Worm (Caenorhabditis elegans): ENCODE measurements around the gene asna-1.

asna-1 gene

DNA sequence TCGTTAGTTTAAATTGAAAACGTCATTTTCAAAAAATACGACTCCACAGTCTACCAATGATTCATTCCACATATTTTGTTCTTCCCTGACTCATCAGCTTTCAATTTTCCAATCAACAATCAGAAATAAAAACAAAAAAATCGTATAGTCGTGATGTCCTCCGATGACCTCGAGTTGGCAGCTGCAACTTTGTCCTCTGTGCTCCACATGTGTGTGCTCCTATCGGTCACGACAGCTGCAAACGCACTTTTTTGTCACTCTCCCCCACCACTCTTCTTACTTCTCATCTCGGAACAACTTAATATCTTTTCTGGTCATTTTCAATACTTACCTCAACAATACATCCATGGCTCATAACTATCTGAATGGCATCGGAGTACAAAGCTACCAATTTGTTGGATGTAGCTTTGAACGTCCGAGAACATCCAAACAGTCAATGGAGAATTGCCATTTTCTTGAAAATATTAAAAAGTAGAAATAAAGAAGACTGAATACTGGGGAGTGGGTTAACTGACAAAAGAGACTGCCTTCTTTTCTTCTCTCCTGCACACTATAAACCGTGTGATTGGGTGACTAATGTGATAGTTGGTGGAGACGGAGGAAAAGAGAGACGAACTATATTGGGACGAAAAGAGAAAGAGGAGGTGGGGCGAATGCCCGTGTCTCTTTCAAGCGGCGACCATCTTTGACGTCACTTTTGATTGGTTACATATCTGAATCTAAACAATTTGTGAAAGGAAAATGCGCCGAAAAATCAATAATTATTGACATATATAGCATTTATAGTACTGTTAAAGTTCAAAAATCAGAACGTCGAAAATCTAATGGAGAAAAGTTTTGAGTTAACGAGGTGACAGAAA lies 27.7 kb upstream of the asna-1 start (continued):
- TF ChIP-seq spr-1 (tag; optimal IDR thresholded peaks at IDR 0.05) (no peak), daf-19 (GFP tag; conservative IDR thresholded peaks at IDR 0.05) (no peak), dmd-6 (GFP tag; IDR thresholded peaks at IDR 0.05) (peak; percentile 71), fos-1 (tag; optimal IDR thresholded peaks at IDR 0.05) (no peak), sdz-12 (GFP tag; optimal IDR thresholded peaks at IDR 0.05) (no peak), ctbp-1 (GFP tag; IDR thresholded peaks at IDR 0.05) (no peak), lin-13 (GFP tag; optimal IDR thresholded peaks at IDR 0.05) (peak; percentile 53), tra-1 (GFP tag; IDR thresholded peaks at IDR 0.05) (no peak), dmd-9 (GFP tag; IDR thresholded peaks at IDR 0.05) (no peak), T26A8.4 (GFP tag; IDR thresholded peaks at IDR 0.05) (no peak), fkh-10 (GFP tag; optimal IDR thresholded peaks at IDR 0.05) (no peak), ceh-28 (tag; optimal IDR thresholded peaks at IDR 0.05) (peak; percentile 41), hlh-30 (tag; optimal IDR thresholded peaks at IDR 0.05; ENCODE audit: insufficient read depth) (peak; percentile 42), daf-8 (GFP tag; IDR thresholded peaks at IDR 0.05) (no peak), F49E8.2 (tag; optimal IDR thresholded peaks at IDR 0.05; ENCODE audit: borderline replicate concordance) (no peak), F26F4.8 (GFP tag; conservative IDR thresholded peaks at IDR 0.05) (no peak), lin-1 (GFP tag; IDR thresholded peaks at IDR 0.05) (peak; percentile 14; the same call in 1 of the 2 replicates), nhr-11 (tag; optimal IDR thresholded peaks at IDR 0.05) (no peak), tag-97 (GFP tag; IDR thresholded peaks at IDR 0.05) (no peak), ceh-82 (tag; optimal IDR thresholded peaks at IDR 0.05) (no peak), ztf-7 (tag; optimal IDR thresholded peaks at IDR 0.05) (no peak), zag-1 (tag; optimal IDR thresholded peaks at IDR 0.05) (no peak), F44E2.7 (GFP tag; IDR thresholded peaks at IDR 0.05) (no peak), ZK546.5 (tag; optimal IDR thresholded peaks at IDR 0.05) (no peak), hmg-1.1 (GFP tag; IDR thresholded peaks at IDR 0.05) (no peak), mdl-1 (tag; optimal IDR thresholded peaks at IDR 0.05) (peak; percentile 10 to 65), mxl-2 (GFP tag; conservative IDR thresholded peaks at IDR 0.05) (no peak), zfp-3 (GFP tag; conservative IDR thresholded peaks at IDR 0.05) (0 out of 2 replicates have a peak, but pooled peaks have one; percentile 24), nhr-237 (tag; optimal IDR thresholded peaks at IDR 0.05) (no peak), nhr-102 (tag; optimal IDR thresholded peaks at IDR 0.05) (no peak), dmd-8 (GFP tag; IDR thresholded peaks at IDR 0.05) (0 out of 2 replicates have a peak, but pooled peaks have one; percentile 34), hif-1 (tag; optimal IDR thresholded peaks at IDR 0.05) (no peak), mes-2 (tag; optimal IDR thresholded peaks at IDR 0.05; ENCODE audit: poor library complexity, severe bottlenecking) (peak; percentile 41), nhr-10 (tag; optimal IDR thresholded peaks at IDR 0.05) (no peak), Y105C5A.15 (GFP tag; IDR thresholded peaks at IDR 0.05) (0 out of 2 replicates have a peak, but pooled peaks have one; percentile 28), dve-1 (tag; optimal IDR thresholded peaks at IDR 0.05; ENCODE audit: insufficient read depth) (peak; percentile 60), nhr-76 (tag; optimal IDR thresholded peaks at IDR 0.05) (no peak), aha-1 (tag) (peak; percentile 94), arid-1 (GFP tag; conservative IDR thresholded peaks at IDR 0.05) (no peak; the same call in 1 of the 2 replicates), Y75B8A.6 (GFP tag; IDR thresholded peaks at IDR 0.05) (no peak), daf-16 (GFP tag; optimal IDR thresholded peaks at IDR 0.05) (no peak), daf-16 (tag; optimal IDR thresholded peaks at IDR 0.05) (peak; percentile 32), madf-5 (GFP tag; IDR thresholded peaks at IDR 0.05) (no peak), T20F7.1 (GFP tag; optimal IDR thresholded peaks at IDR 0.05) (no peak), lin-39 (tag; optimal IDR thresholded peaks at IDR 0.05) (no peak), madf-9 (GFP tag; conservative IDR thresholded peaks at IDR 0.05) (no peak), skn-1 (tag; optimal IDR thresholded peaks at IDR 0.05) (no peak), pha-4 (GFP tag; IDR thresholded peaks at IDR 0.05) (no peak), pha-4 (tag; optimal IDR thresholded peaks at IDR 0.05) (peak; percentile 39), set-16 (GFP tag; IDR thresholded peaks at IDR 0.05) (no peak)

Measured in whole organism, L4 larva.